Fruit fly (Drosophila melanogaster) whole organism, embryonic: ENCODE data around the gene Sumo.
A peak's percentile ranks its signal among the peaks of the same experiment; 100 is the strongest.

Source experiments
- Bgb ChIP-seq: fragments of 200-800 bp; sonication (Bioruptor generic); IDR thresholded peaks from 2 replicates; pipeline ENCODE4 v1.3.6; 2022; ENCODE audit warnings: missing biosample characterization, missing genetic modification characterization; ENCODE audit not compliant: partially characterized antibody
- CG1024 ChIP-seq: fragments of 200-800 bp; sonication (Bioruptor generic); IDR thresholded peaks from 2 replicates; pipeline ENCODE4 v1.3.6; 2022; ENCODE audit warnings: missing biosample characterization, missing genetic modification characterization
- CG10654 ChIP-seq: fragments of 200-800 bp; sonication (Bioruptor generic); optimal IDR thresholded peaks from 2 replicates; lab custom pipeline; 2016; ENCODE audit warnings: missing biosample characterization, missing genetic modification characterization
- CG11398 ChIP-seq: fragments of 200-800 bp; sonication (Bioruptor generic); optimal IDR thresholded peaks from 2 replicates; lab custom pipeline; 2016; ENCODE audit warnings: missing biosample characterization, missing genetic modification characterization
- CG11723 ChIP-seq: fragments of 200-800 bp; sonication (Bioruptor generic); optimal IDR thresholded peaks from 2 replicates; lab custom pipeline; 2017; ENCODE audit warnings: missing biosample characterization, mild to moderate bottlenecking, missing genetic modification characterization
- CG13296 ChIP-seq: fragments of 200-800 bp; sonication (Bioruptor generic); optimal IDR thresholded peaks from 3 replicates; lab custom pipeline; 2018; ENCODE audit warnings: missing biosample characterization, mild to moderate bottlenecking, missing genetic modification characterization
- CG15073 ChIP-seq: fragments of 200-800 bp; sonication (Bioruptor generic); optimal IDR thresholded peaks from 2 replicates; lab custom pipeline; 2016; ENCODE audit warnings: missing biosample characterization, missing genetic modification characterization
- CG34224 ChIP-seq: fragments of 200-800 bp; sonication (Bioruptor generic); IDR thresholded peaks from 3 replicates; pipeline ENCODE4 v1.3.6; 2022; ENCODE audit warnings: missing biosample characterization, missing genetic modification characterization; ENCODE audit not compliant: partially characterized antibody
- CG34376 ChIP-seq: fragments of 200-800 bp; sonication (Bioruptor generic); optimal IDR thresholded peaks from 2 replicates; lab custom pipeline; 2018; ENCODE audit warnings: missing biosample characterization, mild to moderate bottlenecking, missing genetic modification characterization
- CG4360 ChIP-seq: fragments of 200-800 bp; sonication (Bioruptor generic); IDR thresholded peaks from 2 replicates; pipeline ENCODE4 v1.3.6; 2022; ENCODE audit warnings: missing biosample characterization, missing genetic modification characterization
- CG4424 ChIP-seq: fragments of 200-800 bp; sonication (Bioruptor generic); optimal IDR thresholded peaks from 3 replicates; lab custom pipeline; 2016; ENCODE audit warnings: missing biosample characterization, missing genetic modification characterization
- CG4854 ChIP-seq: fragments of 200-800 bp; sonication (Bioruptor generic); optimal IDR thresholded peaks from 2 replicates; lab custom pipeline; 2016; ENCODE audit warnings: missing biosample characterization, missing genetic modification characterization, inconsistent platforms
- CG6689 ChIP-seq: fragments of 200-800 bp; sonication (Bioruptor generic); IDR thresholded peaks from 2 replicates; pipeline ENCODE4 v1.3.6; 2022; ENCODE audit warnings: missing biosample characterization, missing genetic modification characterization
- CG9727 ChIP-seq: fragments of 200-800 bp; sonication (Bioruptor generic); optimal IDR thresholded peaks from 3 replicates; lab custom pipeline; 2017; ENCODE audit warnings: missing biosample characterization, mild to moderate bottlenecking, missing genetic modification characterization
- Camta ChIP-seq: fragments of 200-800 bp; sonication (Bioruptor generic); optimal IDR thresholded peaks from 2 replicates; lab custom pipeline; 2016; ENCODE audit warnings: missing biosample characterization, missing genetic modification characterization
- CoRest ChIP-seq: fragments of 200-800 bp; sonication (Bioruptor generic); optimal IDR thresholded peaks from 3 replicates; lab custom pipeline; 2018; ENCODE audit warnings: missing biosample characterization, mild to moderate bottlenecking, missing genetic modification characterization, moderate library complexity
- Dref ChIP-seq: fragments of 200-800 bp; sonication (Bioruptor generic); IDR thresholded peaks from 2 replicates; pipeline ENCODE4 v1.3.6; 2022; ENCODE audit warnings: missing biosample characterization, missing genetic modification characterization
- Elba2 ChIP-seq: fragments of 200-800 bp; sonication (Bioruptor generic); optimal IDR thresholded peaks from 3 replicates; lab custom pipeline; 2016; ENCODE audit warnings: missing biosample characterization, missing genetic modification characterization
- Ets65A ChIP-seq: fragments of 200-800 bp; sonication (Bioruptor generic); peaks from one replicate; lab custom pipeline; 2016; ENCODE audit warnings: missing biosample characterization, missing genetic modification characterization
- HmgZ ChIP-seq: fragments of 200-800 bp; sonication (Bioruptor generic); optimal IDR thresholded peaks from 2 replicates; lab custom pipeline; 2018; ENCODE audit warnings: missing biosample characterization, mild to moderate bottlenecking, missing genetic modification characterization
- Hr51 ChIP-seq, 2 experiments: fragments of 200-800 bp; sonication (Bioruptor generic); optimal IDR thresholded peaks; 2 replicates in 1 of 2; 3 replicates in 1 of 2; lab custom pipeline; 2016 to 2018; ENCODE audit warnings: missing biosample characterization in 2 of 2, missing genetic modification characterization in 2 of 2, mild to moderate bottlenecking in 1 of 2, moderate library complexity in 1 of 2
- Med ChIP-seq: fragments of 200-800 bp; sonication (Bioruptor generic); peaks from one replicate; lab custom pipeline; 2016; ENCODE audit warnings: missing biosample characterization, missing genetic modification characterization, mild to moderate bottlenecking, inconsistent platforms, moderate library complexity
- NfI ChIP-seq: fragments of 200-800 bp; sonication (Bioruptor generic); optimal IDR thresholded peaks from 3 replicates; lab custom pipeline; 2018; ENCODE audit warnings: missing biosample characterization, mild to moderate bottlenecking, missing genetic modification characterization, moderate library complexity
- Oaz ChIP-seq: fragments of 200-800 bp; sonication (Bioruptor generic); IDR thresholded peaks from 2 replicates; pipeline ENCODE4 v1.3.6; 2022; ENCODE audit warnings: missing biosample characterization, missing genetic modification characterization
- Oli ChIP-seq: fragments of 200-800 bp; sonication (Bioruptor generic); optimal IDR thresholded peaks from 2 replicates; lab custom pipeline; 2018; ENCODE audit warnings: missing biosample characterization, mild to moderate bottlenecking, missing genetic modification characterization, moderate library complexity
- Sox102F ChIP-seq: fragments of 200-800 bp; sonication (Bioruptor generic); optimal IDR thresholded peaks from 2 replicates; lab custom pipeline; 2018; ENCODE audit warnings: missing biosample characterization, mild to moderate bottlenecking, missing genetic modification characterization, moderate library complexity
- Stat92E ChIP-seq, 3 experiments: fragments of >200 bp in 2 of 3; fragments of 200-800 bp in 1 of 3; sonication (Bioruptor generic) in 1 of 3; optimal IDR thresholded peaks; 2 replicates each; lab custom pipeline; 2017 to 2019; ENCODE audit warnings: missing biosample characterization in 3 of 3, missing genetic modification characterization in 3 of 3, mild to moderate bottlenecking in 1 of 3, moderate library complexity in 1 of 3
- ase ChIP-seq: fragments of 200-800 bp; sonication (Bioruptor generic); IDR thresholded peaks from 3 replicates; pipeline ENCODE4 v1.3.6; 2022; ENCODE audit warnings: missing biosample characterization, missing genetic modification characterization
- ash1 ChIP-seq: fragments of 200-800 bp; sonication (Bioruptor generic); optimal IDR thresholded peaks from 2 replicates; lab custom pipeline; 2018; ENCODE audit warnings: missing biosample characterization, mild to moderate bottlenecking, missing genetic modification characterization
- dimm ChIP-seq: fragments of 200-800 bp; sonication (Bioruptor generic); IDR thresholded peaks from 2 replicates; pipeline ENCODE4 v1.3.6; 2022; ENCODE audit warnings: missing biosample characterization, missing genetic modification characterization
- h ChIP-seq: fragments of >200 bp; optimal IDR thresholded peaks from 2 replicates; lab custom pipeline; 2017
- ham ChIP-seq: fragments of 200-800 bp; sonication (Bioruptor generic); IDR thresholded peaks from 2 replicates; pipeline ENCODE4 v1.3.6; 2022; ENCODE audit warnings: missing biosample characterization, missing genetic modification characterization
- hth ChIP-seq: fragments of >200 bp; optimal IDR thresholded peaks from 2 replicates; lab custom pipeline; 2017; ENCODE audit warnings: inconsistent platforms
- knrl ChIP-seq: fragments of 200-800 bp; sonication (Bioruptor generic); IDR thresholded peaks from 3 replicates; pipeline ENCODE4 v1.3.6; 2022; ENCODE audit warnings: missing biosample characterization, missing genetic modification characterization; ENCODE audit not compliant: partially characterized antibody
- nau ChIP-seq: fragments of 200-800 bp; sonication (Bioruptor generic); optimal IDR thresholded peaks from 3 replicates; lab custom pipeline; 2017; ENCODE audit warnings: missing biosample characterization, mild to moderate bottlenecking, missing genetic modification characterization, missing genetic modification reagents
- nmo ChIP-seq: fragments of 200-800 bp; sonication (Bioruptor generic); optimal IDR thresholded peaks from 2 replicates; lab custom pipeline; 2018; ENCODE audit warnings: missing biosample characterization, mild to moderate bottlenecking, missing genetic modification characterization, moderate library complexity
- p53 ChIP-seq: fragments of 200-800 bp; sonication (Bioruptor generic); optimal IDR thresholded peaks from 2 replicates; lab custom pipeline; 2016; ENCODE audit warnings: missing biosample characterization, missing genetic modification characterization
- pho ChIP-seq: fragments of 200-800 bp; sonication (Bioruptor generic); optimal IDR thresholded peaks from 2 replicates; lab custom pipeline; 2016; ENCODE audit warnings: missing biosample characterization, missing genetic modification characterization
- prd ChIP-seq, 3 experiments: fragments of >200 bp in 2 of 3; fragments of 200-800 bp in 1 of 3; sonication (Bioruptor generic) in 1 of 3; optimal IDR thresholded peaks in 2 of 3; IDR thresholded peaks in 1 of 3; 2 replicates in 2 of 3; 3 replicates in 1 of 3; pipeline versions ENCODE4 v1.3.6 to Lab custom; 2017 to 2022; ENCODE audit warnings: missing biosample characterization in 1 of 3, missing genetic modification characterization in 1 of 3
- salm ChIP-seq: fragments of 200-800 bp; sonication (Bioruptor generic); optimal IDR thresholded peaks from 2 replicates; lab custom pipeline; 2018; ENCODE audit warnings: missing biosample characterization, mild to moderate bottlenecking, missing genetic modification characterization
- schlank ChIP-seq: fragments of 200-800 bp; sonication (Bioruptor generic); optimal IDR thresholded peaks from 2 replicates; lab custom pipeline; 2018; ENCODE audit warnings: missing biosample characterization, mild to moderate bottlenecking, missing genetic modification characterization
- sens ChIP-seq: fragments of 200-800 bp; sonication (Bioruptor generic); peaks from one replicate; lab custom pipeline; 2016; ENCODE audit warnings: missing biosample characterization, missing genetic modification characterization
- sens-2 ChIP-seq: fragments of 200-800 bp; sonication (Bioruptor generic); IDR thresholded peaks from 2 replicates; pipeline ENCODE4 v1.3.6; 2022; ENCODE audit warnings: missing biosample characterization, missing genetic modification characterization
- slou ChIP-seq: fragments of 200-800 bp; sonication (Bioruptor generic); optimal IDR thresholded peaks from 3 replicates; lab custom pipeline; 2016; ENCODE audit warnings: missing biosample characterization, missing genetic modification characterization
- twi ChIP-seq: fragments of 200-800 bp; optimal IDR thresholded peaks from 2 replicates; lab custom pipeline; 2019; ENCODE audit warnings: missing biosample characterization, mild to moderate bottlenecking, missing genetic modification characterization, moderate library complexity
- usp ChIP-seq: fragments of >200 bp; optimal IDR thresholded peaks from 2 replicates; lab custom pipeline; 2017; ENCODE audit warnings: missing biosample characterization, missing genetic modification characterization

Gene Sumo

dm6 chr2L:6931821-6932220 lies 35.6 kb downstream of the Sumo start, which contains the start of gene CG43232 (continued):
- TF ChIP-seq CG13296 (GFP tag; lab: Kevin White, UChicago), result no peak
- TF ChIP-seq CG6689 (GFP tag; lab: Robert Waterston, UW), result no peak
- TF ChIP-seq pho (GFP tag; lab: Kevin White, UChicago), result no peak
- no peak for TF ChIP-seq CG34224 (GFP tag; lab: Robert Waterston, UW)

dm6 chr2L:6925114-6925513 lies 42.3 kb downstream of the Sumo start:
- no peak for TF ChIP-seq nau (GFP tag; lab: Kevin White, UChicago)
- TF ChIP-seq knrl, result peak; percentile 32; the same call in 1 of the 3 replicates
- TF ChIP-seq dimm (GFP tag; lab: Robert Waterston, UW), result no peak
- TF ChIP-seq p53 (GFP tag; lab: Kevin White, UChicago), result no peak
- peak; percentile 75 for TF ChIP-seq Med (GFP tag; lab: Kevin White, UChicago)
- TF ChIP-seq CG4854 (GFP tag; lab: Kevin White, UChicago), result no peak
- TF ChIP-seq sens, result peak; percentile 27
- TF ChIP-seq Ets65A (GFP tag; lab: Kevin White, UChicago), result peak; percentile 80
- TF ChIP-seq, all 482 proteins: peak for 4

- TF ChIP-seq prd (optimal IDR thresholded peaks at IDR 0.05; lab: Kevin White, UChicago) (no peak), prd (GFP tag; IDR thresholded peaks at IDR 0.05; lab: Robert Waterston, UW) (no peak; the same call in 1 of the 3 replicates), Elba2 (GFP tag; lab: Kevin White, UChicago) (peak; percentile 37), Dref (GFP tag; lab: Robert Waterston, UW) (no peak), CG34376 (GFP tag; lab: Kevin White, UChicago) (no peak), CG4360 (GFP tag; lab: Robert Waterston, UW) (peak; percentile 96), ase (GFP tag; lab: Robert Waterston, UW) (no peak; the same call in none of the 3 replicates), twi (tag; lab: Kevin White, UChicago) (no peak), sens-2 (GFP tag; lab: Robert Waterston, UW) (no peak), CG9727 (GFP tag; lab: Kevin White, UChicago) (peak; percentile 71), CG10654 (GFP tag; lab: Kevin White, UChicago) (peak; percentile 59), Stat92E (GFP tag; optimal IDR thresholded peaks at IDR 0.05; lab: Kevin White, UChicago) (no peak), Camta (GFP tag; lab: Kevin White, UChicago) (peak; percentile 65), ham (GFP tag; lab: Robert Waterston, UW) (no peak), schlank (tag; lab: Kevin White, UChicago) (no peak), HmgZ (tag; lab: Kevin White, UChicago) (peak; percentile 9), CG11398 (peak; percentile 69), CoRest (no peak), salm (tag; lab: Kevin White, UChicago) (peak; percentile 36), Bgb (no peak), CG15073 (GFP tag; lab: Kevin White, UChicago) (peak; percentile 8), CG4424 (peak; percentile 74), usp (GFP tag; lab: Kevin White, UChicago) (no peak), knrl (no peak), Oaz (GFP tag; lab: Robert Waterston, UW) (no peak; the same call in 1 of the 2 replicates), slou (GFP tag; lab: Kevin White, UChicago) (no peak), hth (lab: Kevin White, UChicago) (no peak), Hr51 (GFP tag; optimal IDR thresholded peaks at IDR 0.05; lab: Kevin White, UChicago) (peak in 1 of 2 experiments; percentile 3), Oli (no peak), nmo (GFP tag; lab: Kevin White, UChicago) (peak; percentile 62), Sox102F (GFP tag; lab: Kevin White, UChicago) (no peak), ash1 (GFP tag; lab: Kevin White, UChicago) (no peak), NfI (GFP tag; lab: Kevin White, UChicago) (no peak), h (no peak), CG1024 (no peak; the same call in none of the 2 replicates), CG11723 (no peak)
Observed at dm6 chr2L:6922091-6922753, 45.2 kb downstream of the Sumo start.
